Worm (Caenorhabditis elegans) whole organism, late embryonic: ENCODE results near the gene ver-1.

Experiments
- F13H6.1 ChIP-seq: sonication (generic microtip); optimal IDR thresholded peaks from 2 replicates; lab custom pipeline; 2016; ENCODE audit warnings: missing genetic modification characterization, missing compliant biosample characterization
- K09A11.1 ChIP-seq: sonication (generic microtip); optimal IDR thresholded peaks from 2 replicates; lab custom pipeline; 2017; ENCODE audit warnings: antibody characterized with exemption, mild to moderate bottlenecking, missing genetic modification characterization, missing compliant biosample characterization; ENCODE audit not compliant: insufficient read depth
- ama-1 ChIP-seq: fragments of 150-350 bp; optimal IDR thresholded peaks from 2 replicates; lab custom pipeline; 2014
- ceh-18 ChIP-seq: sonication (generic microtip); optimal IDR thresholded peaks from 2 replicates; lab custom pipeline; 2016; ENCODE audit warnings: missing genetic modification characterization, missing compliant biosample characterization
- ceh-19 ChIP-seq: fragments of 200-800 bp; sonication (Bioruptor generic); optimal IDR thresholded peaks from 2 replicates; lab custom pipeline; 2018; ENCODE audit warnings: mild to moderate bottlenecking, missing genetic modification characterization, missing compliant biosample characterization
- ceh-22 ChIP-seq: sonication (generic microtip); optimal IDR thresholded peaks from 2 replicates; lab custom pipeline; 2017; ENCODE audit warnings: missing biosample characterization, missing genetic modification characterization
- ceh-30 ChIP-seq: fragments of 150-350 bp; optimal IDR thresholded peaks from 2 replicates; lab custom pipeline; 2014; ENCODE audit warnings: missing biosample characterization, missing genetic modification characterization
- ceh-31 ChIP-seq: sonication (generic microtip); optimal IDR thresholded peaks from 2 replicates; lab custom pipeline; 2016; ENCODE audit warnings: missing genetic modification characterization, missing compliant biosample characterization
- ceh-45 ChIP-seq: fragments of 200-800 bp; sonication (Bioruptor generic); IDR thresholded peaks from 2 replicates; pipeline ENCODE4 v1.3.6; 2022; ENCODE audit warnings: missing genetic modification reagents, missing genetic modification characterization, missing compliant biosample characterization
- ceh-48 ChIP-seq: sonication (generic microtip); optimal IDR thresholded peaks from 2 replicates; lab custom pipeline; 2016; ENCODE audit warnings: missing genetic modification characterization, inconsistent platforms, missing compliant biosample characterization
- ceh-6 ChIP-seq: fragments of 200-800 bp; sonication (Bioruptor generic); optimal IDR thresholded peaks from 2 replicates; lab custom pipeline; 2018; ENCODE audit warnings: mild to moderate bottlenecking, missing genetic modification characterization, missing compliant biosample characterization
- ceh-9 ChIP-seq: sonication (generic microtip); optimal IDR thresholded peaks from 2 replicates; lab custom pipeline; 2016; ENCODE audit warnings: mild to moderate bottlenecking, missing genetic modification characterization, inconsistent platforms, missing compliant biosample characterization
- che-1 ChIP-seq: sonication (generic microtip); optimal IDR thresholded peaks from 2 replicates; lab custom pipeline; 2016; ENCODE audit warnings: mild to moderate bottlenecking, missing genetic modification characterization, missing compliant biosample characterization
- dmd-4 ChIP-seq: sonication (generic microtip); optimal IDR thresholded peaks from 2 replicates; lab custom pipeline; 2016; ENCODE audit warnings: borderline replicate concordance, missing genetic modification characterization, missing compliant biosample characterization
- dve-1 ChIP-seq: sonication (generic microtip); optimal IDR thresholded peaks from 2 replicates; lab custom pipeline; 2017; ENCODE audit warnings: antibody characterized with exemption, mild to moderate bottlenecking, missing genetic modification characterization, missing compliant biosample characterization
- elt-2 ChIP-seq: sonication (generic microtip); optimal IDR thresholded peaks from 2 replicates; lab custom pipeline; 2016; ENCODE audit warnings: missing genetic modification reagents, missing genetic modification characterization, missing compliant biosample characterization
- elt-4 ChIP-seq: sonication (generic microtip); optimal IDR thresholded peaks from 2 replicates; lab custom pipeline; 2016; ENCODE audit warnings: missing genetic modification characterization, missing compliant biosample characterization
- eyg-1 ChIP-seq: sonication (generic microtip); optimal IDR thresholded peaks from 2 replicates; lab custom pipeline; 2016; ENCODE audit warnings: missing genotype, missing genetic modification characterization, missing compliant biosample characterization
- fax-1 ChIP-seq: sonication (generic microtip); optimal IDR thresholded peaks from 2 replicates; lab custom pipeline; 2016; ENCODE audit warnings: missing genotype, missing genetic modification characterization, missing compliant biosample characterization
- fkh-10 ChIP-seq: fragments of 150-350 bp; optimal IDR thresholded peaks from 2 replicates; lab custom pipeline; 2014; ENCODE audit warnings: missing biosample characterization, missing genetic modification reagents, missing genetic modification characterization
- fkh-6 ChIP-seq: sonication (generic microtip); optimal IDR thresholded peaks from 2 replicates; lab custom pipeline; 2016; ENCODE audit warnings: missing genetic modification characterization, missing compliant biosample characterization
- gmeb-2 ChIP-seq: sonication (generic microtip); optimal IDR thresholded peaks from 2 replicates; lab custom pipeline; 2016; ENCODE audit warnings: missing genetic modification characterization, inconsistent platforms, missing compliant biosample characterization
- hlh-13 ChIP-seq: fragments of 200-800 bp; sonication (Bioruptor generic); optimal IDR thresholded peaks from 2 replicates; lab custom pipeline; 2018; ENCODE audit warnings: mild to moderate bottlenecking, missing genetic modification characterization, missing compliant biosample characterization
- hlh-15 ChIP-seq: sonication (generic microtip); optimal IDR thresholded peaks from 2 replicates; lab custom pipeline; 2016; ENCODE audit warnings: missing genetic modification characterization, missing compliant biosample characterization
- hlh-30 ChIP-seq: sonication (generic microtip); optimal IDR thresholded peaks from 2 replicates; lab custom pipeline; 2017; ENCODE audit warnings: antibody characterized with exemption, missing genetic modification characterization, missing compliant biosample characterization; ENCODE audit not compliant: insufficient read depth
- hlh-6 ChIP-seq: sonication (generic microtip); optimal IDR thresholded peaks from 2 replicates; lab custom pipeline; 2016; ENCODE audit warnings: missing genotype, missing genetic modification characterization, missing compliant biosample characterization
- hlh-8 ChIP-seq: sonication (generic microtip); optimal IDR thresholded peaks from 2 replicates; lab custom pipeline; 2016; ENCODE audit warnings: missing genotype, missing genetic modification characterization, missing compliant biosample characterization
- lin-11 ChIP-seq: fragments of 200-800 bp; sonication (Bioruptor generic); optimal IDR thresholded peaks from 2 replicates; lab custom pipeline; 2018; ENCODE audit warnings: mild to moderate bottlenecking, missing genetic modification characterization, missing compliant biosample characterization
- madf-2 ChIP-seq: sonication (generic microtip); optimal IDR thresholded peaks from 2 replicates; lab custom pipeline; 2017; ENCODE audit warnings: missing genetic modification characterization, missing compliant biosample characterization
- mec-3 ChIP-seq: sonication (generic microtip); optimal IDR thresholded peaks from 2 replicates; lab custom pipeline; 2016; ENCODE audit warnings: borderline replicate concordance, missing genetic modification characterization, missing compliant biosample characterization
- nfya-1 ChIP-seq: sonication (generic microtip); optimal IDR thresholded peaks from 2 replicates; lab custom pipeline; 2017; ENCODE audit warnings: missing genetic modification characterization, mild to moderate bottlenecking, missing compliant biosample characterization, antibody characterized with exemption, moderate library complexity
- nhr-11 ChIP-seq: fragments of 150-350 bp; optimal IDR thresholded peaks from 2 replicates; lab custom pipeline; 2014; ENCODE audit warnings: missing biosample characterization, missing genetic modification characterization
- npax-4 ChIP-seq: sonication (generic microtip); optimal IDR thresholded peaks from 2 replicates; lab custom pipeline; 2016; ENCODE audit warnings: missing genetic modification characterization, missing compliant biosample characterization
- pag-3 ChIP-seq: sonication (generic microtip); optimal IDR thresholded peaks from 2 replicates; lab custom pipeline; 2016; ENCODE audit warnings: missing compliant biosample characterization, missing genetic modification characterization, borderline replicate concordance
- pax-1 ChIP-seq: fragments of 150-350 bp; optimal IDR thresholded peaks from 2 replicates; lab custom pipeline; 2014; ENCODE audit warnings: missing biosample characterization, missing genetic modification characterization
- pha-2 ChIP-seq: sonication (generic microtip); optimal IDR thresholded peaks from 2 replicates; lab custom pipeline; 2017; ENCODE audit warnings: mild to moderate bottlenecking, missing genetic modification characterization, missing compliant biosample characterization
- sox-4 ChIP-seq: sonication (generic microtip); optimal IDR thresholded peaks from 2 replicates; lab custom pipeline; 2017; ENCODE audit warnings: mild to moderate bottlenecking, missing genetic modification characterization, inconsistent platforms, missing compliant biosample characterization
- tbx-2 ChIP-seq: sonication (generic microtip); optimal IDR thresholded peaks from 2 replicates; lab custom pipeline; 2016; ENCODE audit warnings: missing genetic modification characterization, missing compliant biosample characterization
- tbx-7 ChIP-seq: sonication (generic microtip); optimal IDR thresholded peaks from 2 replicates; lab custom pipeline; 2016; ENCODE audit warnings: missing genotype, missing genetic modification characterization, missing compliant biosample characterization
- unc-42 ChIP-seq: sonication (generic microtip); optimal IDR thresholded peaks from 2 replicates; lab custom pipeline; 2016; ENCODE audit warnings: missing genotype, missing genetic modification characterization, missing compliant biosample characterization
- unc-55 ChIP-seq: sonication (generic microtip); optimal IDR thresholded peaks from 2 replicates; lab custom pipeline; 2017; ENCODE audit warnings: missing biosample characterization, missing genetic modification reagents, missing genetic modification characterization
- unc-86 ChIP-seq: sonication (generic microtip); optimal IDR thresholded peaks from 2 replicates; lab custom pipeline; 2016; ENCODE audit warnings: missing genetic modification characterization, missing compliant biosample characterization
- zip-5 ChIP-seq: sonication (generic microtip); optimal IDR thresholded peaks from 2 replicates; lab custom pipeline; 2016; ENCODE audit warnings: missing genetic modification characterization, missing compliant biosample characterization

Gene ver-1

DNA sequence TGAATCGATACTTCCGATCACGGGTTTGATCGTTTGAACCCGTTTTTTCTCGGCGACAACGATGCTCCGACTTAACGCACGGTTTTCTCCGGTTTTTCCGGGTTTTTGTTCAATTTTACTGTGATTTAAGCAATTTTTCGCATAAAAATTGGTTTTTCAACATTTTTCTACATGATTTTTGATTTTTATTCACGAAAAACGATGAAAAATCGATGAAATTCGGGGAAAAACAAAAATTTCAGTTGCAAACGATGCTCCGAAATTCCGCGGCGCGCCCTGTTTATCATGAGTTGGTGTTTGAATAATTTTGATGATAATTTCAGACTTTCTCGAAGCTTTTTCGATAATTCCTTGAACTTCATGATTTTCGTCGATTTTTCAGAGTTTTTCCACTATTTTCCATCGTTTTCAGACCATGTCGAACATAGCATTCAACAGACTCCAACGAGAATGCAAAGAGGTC lies 31.8 kb downstream of the ver-1 start, which contains the start of gene ubc-20:
TSS of gene ubc-20 (plus strand) at position 413 of the 463 bp plus-strand sequence.
- TF ChIP-seq ceh-48, result peak; percentile 53
- no peak for TF ChIP-seq hlh-6 (tag; lab: Kevin White, UChicago)
- TF ChIP-seq nfya-1 (tag; lab: Kevin White, UChicago), result no peak

- TF ChIP-seq pax-1 (no peak), ceh-6 (no peak), nhr-11 (tag; lab: Kevin White, UChicago) (no peak), sox-4 (no peak), pha-2 (tag; lab: Kevin White, UChicago) (no peak), unc-86 (no peak), dmd-4 (tag; lab: Kevin White, UChicago) (no peak), mec-3 (no peak), ceh-19 (GFP tag; lab: Kevin White, UChicago) (no peak), lin-11 (tag; lab: Kevin White, UChicago) (no peak), elt-4 (no peak), ceh-45 (no peak), ceh-31 (tag; lab: Kevin White, UChicago) (no peak), ceh-30 (tag; lab: Kevin White, UChicago) (no peak), K09A11.1 (tag; lab: Kevin White, UChicago) (no peak), unc-55 (GFP tag; lab: Kevin White, UChicago) (no peak), hlh-8 (tag; lab: Kevin White, UChicago) (no peak), pag-3 (tag; lab: Kevin White, UChicago) (no peak)
These were observed 32.7 kb downstream of the ver-1 start for ce11 chrIII:189280-189679.

DNA sequence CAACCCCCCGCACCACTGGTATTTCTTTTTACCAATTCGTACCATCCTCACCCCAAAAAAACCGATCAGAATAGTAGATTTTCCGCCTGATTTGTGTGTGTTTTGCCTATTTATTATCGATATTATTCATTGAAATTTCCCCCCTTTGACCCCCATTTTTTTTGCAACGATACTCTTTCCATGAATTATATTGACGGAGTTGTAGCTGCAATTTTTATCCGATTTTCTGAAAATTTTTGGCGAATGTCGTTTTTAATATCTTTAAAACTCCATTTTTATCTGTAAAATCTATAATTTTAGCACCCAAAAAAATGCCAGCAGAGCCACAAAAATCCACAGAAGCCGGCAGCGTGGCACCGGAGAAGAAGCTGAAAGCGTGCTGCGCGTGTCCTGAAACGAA lies 34.1 kb downstream of the ver-1 start, which contains the start of gene cox-17:
TSS of gene cox-17 (plus strand) at position 301 of the 400 bp plus-strand sequence.
- no peak for TF ChIP-seq madf-2 (tag; lab: Kevin White, UChicago)
- no peak for TF ChIP-seq hlh-6 (tag; lab: Kevin White, UChicago)
- TF ChIP-seq ama-1 (lab: Kevin White, UChicago), result no peak
- no peak for TF ChIP-seq ceh-6
- TF ChIP-seq ceh-9 (tag; lab: Kevin White, UChicago), result no peak
- TF ChIP-seq tbx-2, result no peak
- TF ChIP-seq fax-1, result no peak
- no peak for TF ChIP-seq zip-5 (tag; lab: Kevin White, UChicago)
- no peak for TF ChIP-seq dve-1 (tag; lab: Kevin White, UChicago)
- no peak for TF ChIP-seq gmeb-2 (tag; lab: Kevin White, UChicago)
- TF ChIP-seq K09A11.1 (tag; lab: Kevin White, UChicago), result no peak
- TF ChIP-seq elt-2, result no peak
- no peak for TF ChIP-seq ceh-48
- no peak for TF ChIP-seq che-1 (tag; lab: Kevin White, UChicago)
- no peak for TF ChIP-seq eyg-1
- no peak for TF ChIP-seq hlh-13 (GFP tag; lab: Kevin White, UChicago)
- TF ChIP-seq unc-42 (tag; lab: Kevin White, UChicago), result no peak
- TF ChIP-seq fkh-10 (GFP tag; lab: Kevin White, UChicago), result no peak
- TF ChIP-seq, all 69 proteins: peak for 0

DNA sequence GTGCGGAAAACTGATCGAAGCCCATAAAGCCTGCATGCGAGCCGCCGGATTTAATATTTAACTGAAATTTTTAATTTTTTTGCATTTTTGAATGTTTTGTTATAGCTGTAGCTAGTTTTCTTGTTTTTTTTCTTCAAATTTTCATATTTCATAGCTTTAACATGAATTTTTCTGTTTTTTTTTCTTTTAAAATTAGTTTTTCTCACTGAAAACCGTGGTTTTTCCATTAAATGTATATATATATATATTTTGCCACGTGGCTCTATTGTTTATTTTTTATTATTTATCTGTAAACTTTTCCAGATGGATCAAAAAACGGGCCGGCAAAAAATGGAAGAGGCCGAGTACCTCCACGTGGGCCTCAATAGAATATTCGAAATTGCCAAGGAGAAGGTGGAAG lies 35.2 kb downstream of the ver-1 start, which contains the start of gene sec-20:
TSS of gene sec-20 (plus strand) at position 301 of the 400 bp plus-strand sequence.
- no peak for TF ChIP-seq lin-11 (tag; lab: Kevin White, UChicago)
- TF ChIP-seq tbx-7, result no peak
- TF ChIP-seq fkh-6 (tag; lab: Kevin White, UChicago), result no peak
- no peak for TF ChIP-seq ceh-30 (tag; lab: Kevin White, UChicago)
- no peak for TF ChIP-seq F13H6.1
- no peak for TF ChIP-seq ceh-45
- TF ChIP-seq fkh-10 (GFP tag; lab: Kevin White, UChicago), result no peak
- no peak for TF ChIP-seq hlh-30 (tag; lab: Kevin White, UChicago)
- TF ChIP-seq hlh-15 (tag; lab: Kevin White, UChicago), result no peak
- TF ChIP-seq npax-4, result no peak
- TF ChIP-seq unc-55 (GFP tag; lab: Kevin White, UChicago), result no peak
- no peak for TF ChIP-seq pha-2 (tag; lab: Kevin White, UChicago)
- no peak for TF ChIP-seq ceh-9 (tag; lab: Kevin White, UChicago)
- no peak for TF ChIP-seq ceh-22 (tag; lab: Kevin White, UChicago)
- no peak for TF ChIP-seq elt-4
- TF ChIP-seq unc-42 (tag; lab: Kevin White, UChicago), result no peak
- no peak for TF ChIP-seq unc-86
- TF ChIP-seq ceh-18 (tag; lab: Kevin White, UChicago), result no peak
